Worm (Caenorhabditis elegans): ENCODE data around the gene prmt-6.

The prmt-6 gene

ce11 chrIV:2117268-2117667 lies 13.5 kb upstream of the prmt-6 start (continued):
- no peak for TF ChIP-seq repo-1 (tag; optimal IDR thresholded peaks at IDR 0.05)

ce11 chrIV:2122488-2122887 lies 8.3 kb upstream of the prmt-6 start, which contains the start of gene glb-7:
Gene glb-7, plus strand, starts transcription at chrIV:2122788.
- TF ChIP-seq snpc-1.1 (tag; optimal IDR thresholded peaks at IDR 0.05; ENCODE audit: insufficient read depth) (no peak), C06A6.2 (GFP tag; conservative IDR thresholded peaks at IDR 0.05) (no peak), F49E8.2 (tag; optimal IDR thresholded peaks at IDR 0.05; ENCODE audit: insufficient read depth) (no peak), bed-1 (GFP tag; IDR thresholded peaks at IDR 0.05) (no peak), atf-7 (tag; optimal IDR thresholded peaks at IDR 0.05) (no peak), B0261.1 (tag; optimal IDR thresholded peaks at IDR 0.05) (no peak), ztf-28 (GFP tag; IDR thresholded peaks at IDR 0.05) (no peak), F23B12.7 (tag; optimal IDR thresholded peaks at IDR 0.05; ENCODE audit: insufficient read depth) (no peak), F55B11.4 (tag; optimal IDR thresholded peaks at IDR 0.05; ENCODE audit: borderline replicate concordance, insufficient read depth) (no peak), F57C9.4 (tag; optimal IDR thresholded peaks at IDR 0.05) (no peak), nhr-27 (tag; optimal IDR thresholded peaks at IDR 0.05) (no peak), sptf-2 (GFP tag; optimal IDR thresholded peaks at IDR 0.05) (no peak), egl-18 (GFP tag; IDR thresholded peaks at IDR 0.05) (no peak), aptf-2 (GFP tag; conservative IDR thresholded peaks at IDR 0.05) (no peak)

- TF ChIP-seq lsl-1 (GFP tag; optimal IDR thresholded peaks at IDR 0.05) = no peak
- no peak for TF ChIP-seq gei-17 (GFP tag; optimal IDR thresholded peaks at IDR 0.05)
- TF ChIP-seq rec-8 (tag; optimal IDR thresholded peaks at IDR 0.05) = no peak
- TF ChIP-seq lir-1 (GFP tag; conservative IDR thresholded peaks at IDR 0.05) = no peak
- no peak for TF ChIP-seq B0035.1 (tag; optimal IDR thresholded peaks at IDR 0.05)
- no peak for TF ChIP-seq sptf-2 (GFP tag; optimal IDR thresholded peaks at IDR 0.05)
- TF ChIP-seq ets-4 (GFP tag; optimal IDR thresholded peaks at IDR 0.05) = no peak
- TF ChIP-seq zim-3 (tag; optimal IDR thresholded peaks at IDR 0.05) = no peak
- peak; percentile 88 for TF ChIP-seq egrh-3 (GFP tag; IDR thresholded peaks at IDR 0.05)
- no peak for TF ChIP-seq aptf-2 (GFP tag; conservative IDR thresholded peaks at IDR 0.05)
- TF ChIP-seq zfh-2 (GFP tag; conservative IDR thresholded peaks at IDR 0.05) = peak; percentile 87
These were observed 3.4 kb upstream of the prmt-6 start for ce11 chrIV:2127375-2127774.

ce11 chrIV:2128761-2129160 lies 2.0 kb upstream of the prmt-6 start, which contains the start of gene grl-20:
Gene grl-20, minus strand, starts transcription at chrIV:2128861.
- no peak for TF ChIP-seq tbp1 (GFP tag; optimal IDR thresholded peaks at IDR 0.05)
- TF ChIP-seq zfh-2 (GFP tag; conservative IDR thresholded peaks at IDR 0.05) = no peak
- TF ChIP-seq nhr-27 (tag; optimal IDR thresholded peaks at IDR 0.05) = no peak
- TF ChIP-seq tlf-1 (GFP tag; optimal IDR thresholded peaks at IDR 0.05) = no peak
- no peak for TF ChIP-seq bed-2 (GFP tag; IDR thresholded peaks at IDR 0.05)
- no peak for TF ChIP-seq mel-28 (tag; optimal IDR thresholded peaks at IDR 0.05; ENCODE audit: borderline replicate concordance)
- no peak for TF ChIP-seq nhr-120 (GFP tag; IDR thresholded peaks at IDR 0.05)
- no peak for TF ChIP-seq F10E7.11 (tag; optimal IDR thresholded peaks at IDR 0.05)
- no peak for TF ChIP-seq ztf-26 (tag; optimal IDR thresholded peaks at IDR 0.05)
- TF ChIP-seq ekl-4 (GFP tag; IDR thresholded peaks at IDR 0.05) = no peak

All from whole organism, young adult.